Worm (Caenorhabditis elegans): Measurements from ENCODE around the gene ttr-20.

ttr-20 gene

DNA sequence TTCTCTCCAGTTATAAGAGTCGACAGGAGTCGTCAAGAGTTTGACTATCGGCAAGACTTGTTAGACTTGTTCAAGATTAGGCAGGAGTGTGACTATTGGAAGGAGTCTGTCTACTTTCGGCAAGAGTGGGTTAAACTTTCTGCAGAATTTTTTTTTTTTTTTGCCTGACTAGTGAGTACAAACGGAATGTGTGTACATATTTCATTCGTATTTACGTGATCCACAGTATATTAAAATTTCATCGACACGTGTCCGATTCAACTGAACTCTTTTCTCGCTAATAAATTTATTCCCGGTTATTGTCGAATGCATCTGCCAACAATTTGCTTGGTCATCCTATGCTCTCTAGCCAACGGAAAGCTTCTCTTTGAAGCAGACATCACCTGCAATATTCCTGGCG is 25.6 kb downstream of the ttr-20 start, which contains the start of gene F36A4.1:
TSS of gene F36A4.1 (plus strand) at position 301 of the 400 bp plus-strand sequence.
- TF ChIP-seq pqm-1 (tag; optimal IDR thresholded peaks at IDR 0.05) = no peak
- TF ChIP-seq ceh-6 (GFP tag; optimal IDR thresholded peaks at IDR 0.05) = no peak
- no peak for TF ChIP-seq ztf-16 (tag; optimal IDR thresholded peaks at IDR 0.05)
- TF ChIP-seq ceh-48 (tag; optimal IDR thresholded peaks at IDR 0.05) = no peak
- no peak for TF ChIP-seq T23F11.4 (GFP tag; optimal IDR thresholded peaks at IDR 0.05)
- TF ChIP-seq hlh-30 (tag; optimal IDR thresholded peaks at IDR 0.05; ENCODE audit: insufficient read depth) = no peak
- TF ChIP-seq ceh-24 (tag; optimal IDR thresholded peaks at IDR 0.05) = no peak
- TF ChIP-seq hlh-15 (tag; optimal IDR thresholded peaks at IDR 0.05) = no peak
- no peak for TF ChIP-seq ceh-2 (tag; optimal IDR thresholded peaks at IDR 0.05)
- no peak for TF ChIP-seq tbx-2 (tag; optimal IDR thresholded peaks at IDR 0.05)
- TF ChIP-seq ceh-9 (tag; optimal IDR thresholded peaks at IDR 0.05) = no peak
- TF ChIP-seq fax-1 (tag; optimal IDR thresholded peaks at IDR 0.05) = no peak
- TF ChIP-seq ama-1 (optimal IDR thresholded peaks at IDR 0.05) = no peak
- no peak for TF ChIP-seq lim-6 (tag; optimal IDR thresholded peaks at IDR 0.05)
- no peak for TF ChIP-seq F13H6.1 (tag; optimal IDR thresholded peaks at IDR 0.05)
- TF ChIP-seq fkh-6 (tag; optimal IDR thresholded peaks at IDR 0.05) = no peak
- no peak for TF ChIP-seq Y22D7AL.16 (tag; optimal IDR thresholded peaks at IDR 0.05)
- TF ChIP-seq unc-86 (tag; optimal IDR thresholded peaks at IDR 0.05) = no peak
- TF ChIP-seq fkh-10 (GFP tag; optimal IDR thresholded peaks at IDR 0.05) = no peak
- no peak for TF ChIP-seq C38D4.7 (GFP tag; optimal IDR thresholded peaks at IDR 0.05)

DNA sequence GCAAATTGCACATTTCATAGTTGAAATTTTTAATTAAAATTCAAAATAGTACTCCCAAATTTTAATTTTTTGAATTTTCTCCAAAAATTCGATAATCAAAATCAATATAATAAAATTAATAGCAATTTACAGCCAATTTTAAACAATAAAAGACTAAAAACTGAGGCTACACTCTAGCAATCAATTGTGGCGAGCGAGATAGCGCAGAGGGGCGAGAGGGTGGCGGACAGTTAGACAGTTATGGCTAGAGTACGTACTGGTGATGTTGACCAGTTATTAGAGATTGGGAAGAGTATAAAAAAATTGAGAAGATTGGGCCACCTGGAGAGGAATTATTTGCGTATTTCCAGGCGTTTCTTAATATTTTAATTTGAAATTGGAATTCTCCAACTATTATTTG is 31.1 kb downstream of the ttr-20 start, which contains the start of gene nhr-78:
TSS of gene nhr-78 (minus strand) at position 182 of the 400 bp plus-strand sequence.
- TF ChIP-seq ceh-6 (GFP tag; optimal IDR thresholded peaks at IDR 0.05) = no peak
- no peak for TF ChIP-seq odd-2 (tag; optimal IDR thresholded peaks at IDR 0.05)
- no peak for TF ChIP-seq ceh-2 (tag; optimal IDR thresholded peaks at IDR 0.05)
- no peak for TF ChIP-seq ceh-34 (tag; optimal IDR thresholded peaks at IDR 0.05)
- no peak for TF ChIP-seq ztf-16 (tag; optimal IDR thresholded peaks at IDR 0.05)
- TF ChIP-seq ceh-31 (tag; optimal IDR thresholded peaks at IDR 0.05) = no peak
- no peak for TF ChIP-seq gmeb-2 (tag; optimal IDR thresholded peaks at IDR 0.05)
- TF ChIP-seq elt-4 (tag; optimal IDR thresholded peaks at IDR 0.05) = no peak
- no peak for TF ChIP-seq ama-1 (optimal IDR thresholded peaks at IDR 0.05)
- TF ChIP-seq Y22D7AL.16 (tag; optimal IDR thresholded peaks at IDR 0.05) = no peak
- TF ChIP-seq ceh-9 (tag; optimal IDR thresholded peaks at IDR 0.05) = no peak
- TF ChIP-seq dve-1 (tag; optimal IDR thresholded peaks at IDR 0.05) = no peak
- TF ChIP-seq ceh-14 (tag; optimal IDR thresholded peaks at IDR 0.05) = no peak
- no peak for TF ChIP-seq ceh-19 (GFP tag; optimal IDR thresholded peaks at IDR 0.05)
- no peak for TF ChIP-seq hlh-15 (tag; optimal IDR thresholded peaks at IDR 0.05)
- TF ChIP-seq sdc-2 (tag; optimal IDR thresholded peaks at IDR 0.05) = no peak

- no peak for TF ChIP-seq odd-2 (tag; optimal IDR thresholded peaks at IDR 0.05)
- TF ChIP-seq nfya-1 (tag; optimal IDR thresholded peaks at IDR 0.05) = no peak
- TF ChIP-seq unc-42 (tag; optimal IDR thresholded peaks at IDR 0.05) = no peak
- no peak for TF ChIP-seq eyg-1 (tag; optimal IDR thresholded peaks at IDR 0.05)
- TF ChIP-seq pag-3 (tag; optimal IDR thresholded peaks at IDR 0.05; ENCODE audit: borderline replicate concordance) = no peak
- TF ChIP-seq ztf-16 (tag; optimal IDR thresholded peaks at IDR 0.05) = no peak
- TF ChIP-seq C38D4.7 (GFP tag; optimal IDR thresholded peaks at IDR 0.05) = no peak
- no peak for TF ChIP-seq ceh-19 (GFP tag; optimal IDR thresholded peaks at IDR 0.05)
- TF ChIP-seq ref-2 (tag; optimal IDR thresholded peaks at IDR 0.05) = no peak
- TF ChIP-seq sox-4 (tag; optimal IDR thresholded peaks at IDR 0.05) = no peak
- no peak for TF ChIP-seq ceh-48 (tag; optimal IDR thresholded peaks at IDR 0.05)
- TF ChIP-seq ceh-34 (tag; optimal IDR thresholded peaks at IDR 0.05) = no peak
- TF ChIP-seq ceh-45 (GFP tag; IDR thresholded peaks at IDR 0.05) = no peak
- TF ChIP-seq pha-4 (tag; optimal IDR thresholded peaks at IDR 0.05) = no peak
- no peak for TF ChIP-seq syd-9 (tag; optimal IDR thresholded peaks at IDR 0.05)
- no peak for TF ChIP-seq ttx-3 (tag; optimal IDR thresholded peaks at IDR 0.05)
- TF ChIP-seq ets-4 (tag; optimal IDR thresholded peaks at IDR 0.05) = no peak
- TF ChIP-seq ceh-2 (tag; optimal IDR thresholded peaks at IDR 0.05) = no peak
Observed at ce11 chrIV:4284020-4284419, 37.4 kb downstream of the ttr-20 start, which contains the start of gene F15E6.6. Gene F15E6.6 (minus strand): TSS chrIV:4284120.

Data from whole organism, late embryonic.